Fruit fly (Drosophila melanogaster) whole organism, prepupa: Measurements from ENCODE around the gene CG12123.
A peak's percentile ranks its signal among the peaks of the same experiment; 100 is the strongest.

Experiments
- CG10669 ChIP-seq: fragments of 200-800 bp; sonication (Bioruptor generic); optimal IDR thresholded peaks from 3 replicates; lab custom pipeline; 2018; ENCODE audit warnings: missing biosample characterization, mild to moderate bottlenecking, missing genetic modification characterization, moderate library complexity
- CG3919 ChIP-seq: fragments of 200-800 bp; sonication (Bioruptor generic); optimal IDR thresholded peaks from 3 replicates; lab custom pipeline; 2016; ENCODE audit warnings: missing biosample characterization, missing genetic modification characterization
- Eip78C ChIP-seq: fragments of 200-800 bp; sonication (Bioruptor generic); peaks from one replicate; lab custom pipeline; 2016; ENCODE audit warnings: missing biosample characterization, missing genetic modification characterization
- Hr39 ChIP-seq: fragments of 200-800 bp; sonication (Bioruptor generic); optimal IDR thresholded peaks from 2 replicates; lab custom pipeline; 2016; ENCODE audit warnings: missing biosample characterization, missing genetic modification characterization
- OdsH ChIP-seq: fragments of 200-800 bp; sonication (Bioruptor generic); optimal IDR thresholded peaks from 3 replicates; lab custom pipeline; 2016; ENCODE audit warnings: missing biosample characterization, missing genetic modification characterization
- Sox14 ChIP-seq: fragments of 200-800 bp; sonication (Bioruptor generic); optimal IDR thresholded peaks from 3 replicates; lab custom pipeline; 2016; ENCODE audit warnings: missing biosample characterization, missing genetic modification characterization
- cyc ChIP-seq: fragments of 200-800 bp; sonication (Bioruptor generic); optimal IDR thresholded peaks from 3 replicates; lab custom pipeline; 2016; ENCODE audit warnings: missing biosample characterization, missing genetic modification characterization
- vri ChIP-seq: fragments of 200-800 bp; sonication (Bioruptor generic); optimal IDR thresholded peaks from 3 replicates; lab custom pipeline; 2016; ENCODE audit warnings: missing biosample characterization, mild to moderate bottlenecking, missing genetic modification characterization

DNA sequence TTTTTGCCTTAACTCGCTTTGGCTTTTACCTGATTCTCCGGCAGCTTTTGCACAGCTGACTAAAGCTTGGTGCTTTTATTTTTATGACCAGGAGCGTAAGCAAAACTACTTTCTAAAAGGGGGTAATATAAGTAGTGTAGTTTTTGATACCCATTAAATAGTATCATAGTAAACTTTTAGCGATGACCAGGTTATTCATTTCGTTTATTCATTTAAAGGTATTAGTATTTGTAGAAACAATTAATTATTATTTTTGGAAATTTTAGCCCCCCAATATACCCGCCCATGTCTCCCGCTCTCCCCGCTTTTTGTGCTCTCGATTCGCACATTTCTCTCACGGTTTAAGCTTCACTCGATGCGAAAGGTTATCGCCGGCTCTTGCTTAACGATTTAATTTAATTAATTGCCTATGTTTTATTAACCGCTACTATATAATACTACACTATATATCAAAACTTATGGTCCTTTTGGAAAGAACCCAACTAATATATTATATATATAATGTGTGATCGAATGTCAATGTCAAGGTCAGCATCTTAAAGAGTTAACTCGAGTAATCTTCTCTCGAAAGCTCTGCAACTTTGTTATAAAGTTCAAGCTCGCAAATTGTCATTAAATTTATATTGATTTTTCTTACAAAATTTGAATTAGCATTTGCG, 22.4 kb upstream of the CG12123 start, which contains the start of gene Sptr:
- TF ChIP-seq cyc (GFP tag; lab: Kevin White, UChicago) (peak; percentile 92), OdsH (GFP tag; lab: Kevin White, UChicago) (peak; percentile 93), CG10669 (GFP tag; lab: Kevin White, UChicago) (peak; percentile 90), vri (GFP tag; lab: Kevin White, UChicago) (peak; percentile 93), Sox14 (GFP tag; lab: Kevin White, UChicago) (peak; percentile 92), CG3919 (GFP tag; lab: Kevin White, UChicago) (peak; percentile 95), Hr39 (GFP tag; lab: Kevin White, UChicago) (peak; percentile 90), Eip78C (GFP tag; lab: Kevin White, UChicago) (peak; percentile 99)
